Worm (Caenorhabditis elegans) whole organism, midembryonic: Measurements from ENCODE around the gene ham-3.

Source experiments
- T22C8.4 ChIP-seq: fragments of 200-800 bp; sonication (Bioruptor generic); IDR thresholded peaks from 2 replicates; pipeline ENCODE4 v1.3.6; 2022; ENCODE audit warnings: missing genetic modification characterization, missing compliant biosample characterization
- cog-1 ChIP-seq: sonication (generic microtip); optimal IDR thresholded peaks from 2 replicates; lab custom pipeline; 2016; ENCODE audit warnings: missing genetic modification characterization, missing compliant biosample characterization
- flt-1 ChIP-seq: fragments of 200-800 bp; sonication (Bioruptor generic); IDR thresholded peaks from 2 replicates; pipeline ENCODE4 v1.3.6; 2022; ENCODE audit warnings: missing genetic modification characterization, missing compliant biosample characterization
- klf-2 ChIP-seq: fragments of 200-800 bp; sonication (Bioruptor generic); conservative IDR thresholded peaks from 2 replicates; pipeline ENCODE4 v1.3.6; 2022; ENCODE audit warnings: missing genetic modification reagents, missing genetic modification characterization, missing compliant biosample characterization
- med-1 ChIP-seq: sonication (generic microtip); optimal IDR thresholded peaks from 2 replicates; lab custom pipeline; 2017; ENCODE audit warnings: missing genetic modification characterization, mild to moderate bottlenecking, missing compliant biosample characterization, antibody characterized with exemption, missing genetic modification reagents; ENCODE audit not compliant: insufficient read depth
- ref-1 ChIP-seq: fragments of 200-800 bp; sonication (Bioruptor generic); conservative IDR thresholded peaks from 2 replicates; pipeline ENCODE4 v1.3.6; 2022; ENCODE audit warnings: missing genetic modification reagents, missing genetic modification characterization, missing compliant biosample characterization
- tab-1 ChIP-seq: fragments of 200-800 bp; sonication (Bioruptor generic); IDR thresholded peaks from 2 replicates; pipeline ENCODE4 v1.3.6; 2022; ENCODE audit warnings: missing genetic modification characterization, missing compliant biosample characterization
- ztf-23 ChIP-seq: fragments of 200-800 bp; sonication (Bioruptor generic); IDR thresholded peaks from 2 replicates; pipeline ENCODE4 v1.3.6; 2022; ENCODE audit warnings: missing genetic modification reagents, missing genetic modification characterization, missing compliant biosample characterization
- ztf-29 ChIP-seq: fragments of 200-800 bp; sonication (Bioruptor generic); IDR thresholded peaks from 2 replicates; pipeline ENCODE4 v1.3.6; 2022; ENCODE audit warnings: missing genetic modification reagents, missing genetic modification characterization, missing compliant biosample characterization

The ham-3 gene

DNA sequence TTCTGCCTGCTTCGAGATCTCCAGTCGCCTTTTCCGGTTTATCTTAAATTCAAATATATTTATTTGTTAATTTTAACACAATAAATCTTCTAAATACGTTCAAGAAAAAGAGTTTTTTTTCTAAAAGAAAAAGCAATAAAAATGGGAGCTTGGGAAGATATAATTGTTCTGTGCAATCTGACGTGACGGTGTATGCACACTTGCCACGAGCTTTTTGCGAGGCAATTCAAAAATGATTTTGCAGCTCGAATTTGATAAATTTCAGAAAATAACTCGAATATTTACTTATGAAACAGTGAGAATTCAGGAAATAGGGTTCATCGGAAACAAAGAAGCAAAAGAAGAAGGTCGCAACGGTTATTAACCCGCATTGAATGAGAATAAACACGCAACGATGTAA is 27.5 kb upstream of the ham-3 start:
- TF ChIP-seq T22C8.4 (GFP tag; lab: Robert Waterston, UW) (no peak), ztf-29 (no peak), cog-1 (no peak), med-1 (GFP tag; lab: Kevin White, UChicago) (no peak), klf-2 (GFP tag; lab: Robert Waterston, UW) (no peak), ztf-23 (GFP tag; lab: Robert Waterston, UW) (no peak), flt-1 (GFP tag; lab: Robert Waterston, UW) (no peak), ref-1 (GFP tag; lab: Robert Waterston, UW) (no peak), tab-1 (GFP tag; lab: Robert Waterston, UW) (no peak)

DNA sequence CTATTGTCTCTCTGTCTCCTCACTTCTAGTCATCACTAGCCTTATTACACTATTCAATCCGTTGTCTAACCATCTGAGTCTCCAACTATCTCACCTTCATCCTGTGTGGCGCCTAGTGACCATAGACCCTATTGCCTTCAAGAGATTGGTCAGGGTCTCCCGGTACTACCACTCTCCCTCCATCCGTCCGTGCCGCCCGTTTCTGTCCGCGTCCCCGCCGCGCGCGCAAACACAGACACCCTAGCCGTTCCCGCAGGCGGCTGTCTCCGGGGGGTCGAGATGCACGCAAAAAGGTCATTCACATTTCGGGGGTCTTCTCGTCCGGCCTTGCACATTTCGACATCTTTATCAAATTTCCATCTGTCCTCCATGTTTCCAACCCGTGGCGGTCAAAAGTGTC is 26.0 kb upstream of the ham-3 start:
- TF ChIP-seq ztf-23 (GFP tag; lab: Robert Waterston, UW) (no peak), flt-1 (GFP tag; lab: Robert Waterston, UW) (peak; percentile 76), cog-1 (peak; percentile 25), tab-1 (GFP tag; lab: Robert Waterston, UW) (peak; percentile 76; the same call in 1 of the 2 replicates)

ce11 chrIII:10095377-10095776 is 25.2 kb upstream of the ham-3 start:
- TF ChIP-seq med-1 (GFP tag; lab: Kevin White, UChicago) = no peak
- no peak for TF ChIP-seq T22C8.4 (GFP tag; lab: Robert Waterston, UW)
- TF ChIP-seq flt-1 (GFP tag; lab: Robert Waterston, UW) = no peak
- no peak for TF ChIP-seq klf-2 (GFP tag; lab: Robert Waterston, UW)
- TF ChIP-seq tab-1 (GFP tag; lab: Robert Waterston, UW) = no peak
- no peak for TF ChIP-seq ztf-29
- no peak for TF ChIP-seq ztf-23 (GFP tag; lab: Robert Waterston, UW)
- TF ChIP-seq ref-1 (GFP tag; lab: Robert Waterston, UW) = no peak
- no peak for TF ChIP-seq cog-1

ce11 chrIII:10096525-10096972 is 24.0 kb upstream of the ham-3 start:
- TF ChIP-seq T22C8.4 (GFP tag; lab: Robert Waterston, UW) = 0 out of 2 replicates have a peak, but pooled peaks have one; percentile 43
- TF ChIP-seq cog-1 = peak; percentile 69
- TF ChIP-seq ztf-29 = 0 out of 2 replicates have a peak, but pooled peaks have one; percentile 6
- 0 out of 2 replicates have a peak, but pooled peaks have one; percentile 48 for TF ChIP-seq ztf-23 (GFP tag; lab: Robert Waterston, UW)
- peak; percentile 64; the same call in 1 of the 2 replicates for TF ChIP-seq flt-1 (GFP tag; lab: Robert Waterston, UW)
- TF ChIP-seq ref-1 (GFP tag; lab: Robert Waterston, UW) = no peak
- no peak for TF ChIP-seq med-1 (GFP tag; lab: Kevin White, UChicago)
- no peak for TF ChIP-seq klf-2 (GFP tag; lab: Robert Waterston, UW)
- TF ChIP-seq tab-1 (GFP tag; lab: Robert Waterston, UW) = 0 out of 2 replicates have a peak, but pooled peaks have one; percentile 47

DNA sequence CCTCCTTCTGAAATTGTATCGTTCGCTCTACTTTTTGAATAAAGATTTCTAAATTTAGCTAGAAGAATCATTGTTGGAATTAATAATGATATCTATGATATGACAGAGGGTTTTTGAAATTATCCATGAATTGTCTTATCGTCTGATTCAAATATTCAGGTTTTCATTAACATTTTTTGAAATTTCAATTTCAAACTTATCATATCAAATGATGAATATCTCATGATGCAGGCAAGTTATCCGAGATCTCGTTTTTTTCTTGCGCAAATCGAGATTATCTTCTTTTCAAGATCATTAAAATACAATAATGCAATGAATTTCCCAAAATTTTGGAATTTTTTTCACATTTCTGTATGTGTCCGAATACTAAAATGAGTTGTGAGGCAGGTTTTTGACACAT is 22.6 kb upstream of the ham-3 start, which contains the start of gene spop-1:
Gene spop-1, minus strand, starts transcription at position 101 of the 400 bp plus-strand sequence.
- TF ChIP-seq med-1 (GFP tag; lab: Kevin White, UChicago) (no peak), klf-2 (GFP tag; lab: Robert Waterston, UW) (no peak), T22C8.4 (GFP tag; lab: Robert Waterston, UW) (no peak), flt-1 (GFP tag; lab: Robert Waterston, UW) (no peak), ref-1 (GFP tag; lab: Robert Waterston, UW) (no peak)

DNA sequence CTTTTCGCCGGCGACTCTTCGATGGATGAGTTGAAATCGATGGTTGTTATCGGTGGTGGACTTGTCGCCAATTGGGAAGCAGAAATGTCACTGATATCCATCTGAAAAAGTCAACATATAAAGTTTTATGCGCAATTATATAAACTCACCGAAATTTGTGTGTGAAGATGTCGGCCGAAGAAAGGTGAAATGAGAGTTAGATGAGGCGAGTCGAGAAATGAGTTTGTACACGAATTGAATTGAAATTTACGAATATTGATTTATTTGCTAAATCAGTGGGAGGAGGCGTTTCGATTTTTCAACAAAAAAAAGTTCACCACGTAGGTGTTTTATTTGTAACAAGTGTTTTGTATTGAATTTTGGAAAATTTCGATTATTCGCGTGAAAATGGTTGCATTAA is 19.2 kb upstream of the ham-3 start, which contains the start of gene kel-10:
Gene kel-10, minus strand, starts transcription at position 101 of the 400 bp plus-strand sequence.
- TF ChIP-seq ztf-23 (GFP tag; lab: Robert Waterston, UW) (no peak), tab-1 (GFP tag; lab: Robert Waterston, UW) (no peak), med-1 (GFP tag; lab: Kevin White, UChicago) (no peak), ztf-29 (no peak), cog-1 (no peak), klf-2 (GFP tag; lab: Robert Waterston, UW) (no peak)

ce11 chrIII:10106390-10106789 is 14.2 kb upstream of the ham-3 start, which contains the start of gene srt-55:
TSS of gene srt-55 (minus strand) at chrIII:10106490.
- TF ChIP-seq med-1 (GFP tag; lab: Kevin White, UChicago) (no peak), ztf-23 (GFP tag; lab: Robert Waterston, UW) (no peak), tab-1 (GFP tag; lab: Robert Waterston, UW) (no peak), klf-2 (GFP tag; lab: Robert Waterston, UW) (no peak)

DNA sequence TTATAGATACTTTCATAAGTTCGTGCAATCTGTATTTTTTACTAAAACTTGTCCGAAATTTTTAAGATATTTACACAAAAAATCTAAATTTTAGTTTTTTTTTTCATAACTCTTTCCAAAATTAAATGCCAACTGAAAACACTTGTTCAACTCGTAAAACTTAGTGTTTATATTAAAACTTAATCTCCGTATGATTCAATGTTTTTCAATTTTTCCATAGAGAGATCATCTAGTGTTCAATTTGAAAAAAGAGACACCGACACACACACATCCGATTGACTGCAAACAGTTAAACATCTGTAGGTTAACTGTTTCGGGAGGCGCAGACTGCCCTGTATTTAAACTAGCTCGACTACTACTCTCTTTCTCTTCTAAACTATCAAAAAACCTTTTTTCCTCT is 11.6 kb upstream of the ham-3 start, which contains the start of gene T16H12.9:
Gene T16H12.9, plus strand, starts transcription at position 301 of the 400 bp plus-strand sequence.
- TF ChIP-seq med-1 (GFP tag; lab: Kevin White, UChicago) = no peak
- TF ChIP-seq ztf-29 = no peak
- no peak for TF ChIP-seq ref-1 (GFP tag; lab: Robert Waterston, UW)
- no peak for TF ChIP-seq T22C8.4 (GFP tag; lab: Robert Waterston, UW)

- TF ChIP-seq ztf-23 (GFP tag; lab: Robert Waterston, UW) (no peak), cog-1 (no peak), ztf-29 (no peak), med-1 (GFP tag; lab: Kevin White, UChicago) (no peak), flt-1 (GFP tag; lab: Robert Waterston, UW) (no peak), T22C8.4 (GFP tag; lab: Robert Waterston, UW) (no peak), ref-1 (GFP tag; lab: Robert Waterston, UW) (no peak), klf-2 (GFP tag; lab: Robert Waterston, UW) (no peak), tab-1 (GFP tag; lab: Robert Waterston, UW) (no peak)
Observed at ce11 chrIII:10112958-10113357, 7.6 kb upstream of the ham-3 start, which contains the start of gene vps-29. TSS of gene vps-29 (minus strand) at chrIII:10113058.

- TF ChIP-seq med-1 (GFP tag; lab: Kevin White, UChicago) = no peak
- TF ChIP-seq klf-2 (GFP tag; lab: Robert Waterston, UW) = no peak
- TF ChIP-seq ref-1 (GFP tag; lab: Robert Waterston, UW) = no peak
- no peak for TF ChIP-seq tab-1 (GFP tag; lab: Robert Waterston, UW)
- no peak for TF ChIP-seq T22C8.4 (GFP tag; lab: Robert Waterston, UW)
Observed at ce11 chrIII:10114662-10115061, 5.9 kb upstream of the ham-3 start, which contains the start of the genes ZK1128.1 and mett-10. TSS of gene ZK1128.1 (minus strand) at chrIII:10114760. TSS of gene mett-10 (plus strand) at chrIII:10115036.
